Fruit fly (Drosophila melanogaster) whole organism: Measurements from ENCODE around the gene Hs6st.

Experiments
- CG8478 ChIP-seq: fragments of >200 bp; optimal IDR thresholded peaks from 2 replicates; lab custom pipeline; 2018; ENCODE audit warnings: inconsistent platforms
- Dll ChIP-seq: fragments of >200 bp; optimal IDR thresholded peaks from 2 replicates; lab custom pipeline; 2017
- EcR ChIP-seq, 2 experiments: fragments of >200 bp; optimal IDR thresholded peaks; 2 replicates each; lab custom pipeline; 2017; ENCODE audit warnings: missing biosample characterization in 2 of 2, missing genetic modification characterization in 2 of 2, missing genetic modification reagents in 2 of 2
- pan ChIP-seq: fragments of >200 bp; optimal IDR thresholded peaks from 2 replicates; lab custom pipeline; 2017
- psq ChIP-seq: fragments of >200 bp; optimal IDR thresholded peaks from 2 replicates; lab custom pipeline; 2017
- usp ChIP-seq: fragments of >200 bp; optimal IDR thresholded peaks from 2 replicates; lab custom pipeline; 2017; ENCODE audit warnings: missing biosample characterization, missing genetic modification characterization, mixed read lengths

Hs6st gene

DNA sequence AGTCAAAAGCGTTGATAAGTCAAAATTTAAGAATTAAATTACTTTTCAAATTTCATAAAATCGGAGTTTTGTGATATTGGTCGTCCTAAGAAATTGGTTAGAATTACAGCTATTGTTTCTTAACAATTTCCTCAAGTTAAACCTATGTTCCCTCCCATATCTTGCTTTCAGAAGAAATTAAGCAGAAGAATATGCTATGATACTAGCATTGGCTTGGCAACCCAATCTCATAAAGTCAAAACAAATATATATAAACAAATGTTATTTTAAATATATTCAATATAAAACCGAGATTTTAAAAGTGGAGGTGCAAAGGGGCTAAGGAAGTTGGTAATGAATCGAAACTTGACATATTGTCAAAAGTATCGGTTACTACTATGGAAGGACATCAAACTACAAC, 35.7 kb downstream of the Hs6st start, which contains the start of gene CG31213:
Gene CG31213, plus strand, starts transcription at position 301 of the 400 bp plus-strand sequence.
- TF ChIP-seq Dll (lab: Kevin White, UChicago) (no peak), CG8478 (no peak), psq (lab: Kevin White, UChicago) (no peak), pan (lab: Kevin White, UChicago) (no peak), usp (GFP tag; lab: Kevin White, UChicago) (no peak), EcR (GFP tag; optimal IDR thresholded peaks at IDR 0.05; lab: Kevin White, UChicago) (no peak)

DNA sequence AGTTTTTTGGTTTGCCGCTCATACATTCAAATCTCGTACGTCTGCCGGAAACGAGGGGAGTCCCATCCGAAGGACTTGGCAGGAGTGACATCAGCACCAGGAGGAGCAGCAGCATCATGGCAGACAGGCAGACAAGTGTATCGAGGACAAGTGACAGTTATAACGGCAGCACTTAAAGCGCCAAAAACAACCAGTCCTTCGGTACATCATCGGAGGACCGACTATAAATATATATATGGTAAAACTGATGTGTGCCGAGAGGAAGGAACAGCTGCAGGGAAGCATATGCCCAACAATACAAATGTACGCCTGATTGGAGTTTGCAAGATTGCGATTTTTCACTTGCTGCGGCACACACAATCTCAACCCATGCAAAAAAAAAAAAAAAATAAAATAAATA, 39.6 kb downstream of the Hs6st start:
- TF ChIP-seq usp (GFP tag; lab: Kevin White, UChicago) (no peak), psq (lab: Kevin White, UChicago) (no peak), CG8478 (no peak), Dll (lab: Kevin White, UChicago) (no peak), pan (lab: Kevin White, UChicago) (no peak), EcR (GFP tag; optimal IDR thresholded peaks at IDR 0.05; lab: Kevin White, UChicago) (no peak)

DNA sequence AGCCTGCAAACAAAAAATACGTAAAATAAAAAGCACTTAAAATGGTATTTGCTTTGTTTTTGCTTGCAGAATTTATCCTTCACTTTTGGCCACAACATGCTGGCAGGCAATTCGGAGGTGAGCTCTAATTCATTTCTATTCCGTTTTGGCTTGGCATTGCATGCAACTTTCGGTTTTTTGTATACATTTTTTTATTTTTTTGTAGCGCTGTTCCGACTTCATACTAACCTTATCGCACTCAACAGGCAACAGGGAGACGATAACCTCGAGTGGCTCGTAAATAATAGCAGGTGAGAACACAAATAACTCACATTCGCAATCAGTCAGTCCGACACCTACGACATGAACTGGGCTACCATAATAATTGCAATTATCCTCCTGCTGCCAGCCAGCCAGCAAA, 60.2 kb downstream of the Hs6st start, which contains the start of gene CG4783:
Gene CG4783, plus strand, starts transcription at position 301 of the 400 bp plus-strand sequence.
- no peak for TF ChIP-seq usp (GFP tag; lab: Kevin White, UChicago)
- TF ChIP-seq pan (lab: Kevin White, UChicago): no peak
- TF ChIP-seq Dll (lab: Kevin White, UChicago): no peak
- no peak for TF ChIP-seq psq (lab: Kevin White, UChicago)
- no peak for TF ChIP-seq CG8478
- TF ChIP-seq EcR (GFP tag; optimal IDR thresholded peaks at IDR 0.05; lab: Kevin White, UChicago): no peak

DNA sequence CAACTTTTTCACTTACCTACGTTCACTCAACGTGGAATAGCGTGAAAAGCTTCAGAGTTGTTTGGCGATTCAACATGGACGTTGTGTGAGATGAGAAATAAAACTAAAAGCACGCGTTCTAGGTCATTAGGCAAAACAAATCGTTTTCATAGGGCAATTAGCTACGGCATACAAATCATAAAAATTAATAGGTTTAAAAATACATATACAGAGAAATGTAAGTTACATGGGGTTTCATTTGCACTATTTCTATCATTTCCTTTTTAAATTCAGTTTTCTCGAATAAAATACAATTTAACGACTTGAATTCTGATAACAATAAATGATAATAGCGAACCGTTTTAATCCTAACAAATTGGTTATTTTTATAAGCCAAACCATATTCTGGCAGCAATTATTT, 66.0 kb downstream of the Hs6st start, which contains the start of gene CG46042:
Gene CG46042, minus strand, starts transcription at position 101 of the 400 bp plus-strand sequence.
- TF ChIP-seq pan (lab: Kevin White, UChicago): no peak
- no peak for TF ChIP-seq psq (lab: Kevin White, UChicago)
- TF ChIP-seq EcR (GFP tag; optimal IDR thresholded peaks at IDR 0.05; lab: Kevin White, UChicago): no peak
- TF ChIP-seq Dll (lab: Kevin White, UChicago): no peak
- no peak for TF ChIP-seq usp (GFP tag; lab: Kevin White, UChicago)
- TF ChIP-seq CG8478: no peak

DNA sequence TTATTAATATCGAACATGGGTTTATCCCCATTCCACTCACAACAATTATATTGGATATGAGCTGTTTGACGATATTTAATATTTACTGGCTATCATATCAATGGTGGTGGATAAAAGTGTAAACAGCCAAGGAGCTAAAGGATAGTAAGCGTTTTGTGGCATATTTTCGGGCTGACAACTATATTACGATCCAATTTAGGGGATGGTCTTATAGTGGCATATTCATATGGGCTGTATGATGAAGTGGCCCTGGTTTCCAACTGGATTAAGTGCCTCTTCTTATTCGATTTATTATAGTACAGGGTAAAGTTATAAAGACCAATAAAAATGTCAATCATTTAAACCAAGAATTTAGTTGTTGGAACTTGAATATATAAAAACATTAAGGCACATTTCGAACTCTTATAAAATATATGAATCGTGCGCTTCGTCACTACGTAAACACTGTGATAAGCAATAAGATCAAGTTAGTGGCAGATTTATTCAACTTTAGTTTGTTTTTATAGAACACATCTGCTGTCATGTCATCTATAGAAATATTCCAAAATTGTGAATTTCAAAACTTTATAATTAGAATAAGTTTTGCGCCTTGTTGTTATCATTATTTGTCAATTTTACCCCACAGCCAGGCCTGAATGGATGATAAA, 69.2 kb downstream of the Hs6st start:
- TF ChIP-seq pan (lab: Kevin White, UChicago) (no peak), psq (lab: Kevin White, UChicago) (no peak), EcR (GFP tag; optimal IDR thresholded peaks at IDR 0.05; lab: Kevin White, UChicago) (no peak), CG8478 (no peak), usp (GFP tag; lab: Kevin White, UChicago) (no peak), Dll (lab: Kevin White, UChicago) (no peak)

DNA sequence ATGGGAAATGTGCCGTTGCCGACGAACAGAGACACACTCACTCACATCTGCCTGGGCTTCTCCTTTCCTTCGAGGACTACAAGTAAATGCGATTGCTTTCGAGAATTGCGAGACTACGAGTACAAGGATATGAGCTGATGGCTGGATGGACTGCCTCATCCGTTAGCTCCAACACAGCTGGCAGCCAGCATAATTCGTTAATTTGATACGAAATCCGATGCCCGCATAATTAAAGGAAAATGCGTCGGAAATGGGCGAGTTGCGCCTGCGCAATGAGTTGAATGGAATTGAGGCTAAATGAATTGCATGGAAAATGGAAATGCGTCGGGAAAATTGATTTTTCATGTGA, 72.6 kb downstream of the Hs6st start:
- TF ChIP-seq EcR (GFP tag; optimal IDR thresholded peaks at IDR 0.05; lab: Kevin White, UChicago) (no peak), usp (GFP tag; lab: Kevin White, UChicago) (no peak), CG8478 (no peak), pan (lab: Kevin White, UChicago) (no peak), Dll (lab: Kevin White, UChicago) (no peak), psq (lab: Kevin White, UChicago) (no peak)

DNA sequence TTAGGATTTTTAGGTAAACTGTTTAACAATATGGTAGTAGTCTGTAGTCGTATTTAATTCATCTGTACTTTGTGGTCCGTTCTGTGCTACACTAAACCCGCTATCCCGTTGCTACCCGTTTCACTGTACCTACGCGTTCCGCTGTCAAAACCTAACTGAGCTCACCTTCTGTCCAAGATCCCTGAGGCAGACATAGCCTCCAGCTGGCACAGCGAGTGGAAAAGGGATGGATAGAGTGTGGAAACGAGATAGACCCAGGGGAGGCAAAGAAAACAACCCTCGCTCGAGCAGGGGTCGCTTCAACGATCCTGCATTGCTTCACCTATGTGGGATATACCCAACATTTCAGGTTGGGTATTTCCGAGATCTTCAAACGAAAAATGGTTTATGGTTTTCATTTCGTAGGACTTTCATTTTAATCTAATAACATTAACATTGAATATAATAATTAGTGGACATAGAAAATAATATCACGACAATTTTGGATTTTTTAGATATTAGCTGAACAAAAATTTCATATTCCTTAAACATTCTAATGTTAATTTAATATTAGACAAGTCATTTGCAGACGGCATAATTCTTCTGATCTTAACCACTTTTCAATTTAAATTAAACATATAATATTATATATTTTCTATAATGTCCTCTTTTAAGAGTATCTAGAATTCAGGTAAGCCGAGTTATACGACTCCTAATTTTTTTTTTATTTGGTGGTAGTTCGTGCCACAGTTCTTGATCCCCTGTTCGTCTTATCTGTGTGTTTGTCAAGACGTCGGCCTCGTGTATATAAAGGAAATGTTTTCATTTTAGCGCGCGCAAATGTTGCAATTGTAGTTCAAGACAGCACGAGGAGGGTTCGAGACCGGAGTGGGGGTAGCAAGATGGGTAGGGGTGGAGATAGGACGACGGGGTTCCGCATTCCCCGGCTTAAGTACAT, 73.2 kb downstream of the Hs6st start, which contains the start of gene mira:
Gene mira, minus strand, starts transcription at position 281 of the 937 bp plus-strand sequence.
- TF ChIP-seq EcR (GFP tag; optimal IDR thresholded peaks at IDR 0.05; lab: Kevin White, UChicago) (no peak), CG8478 (no peak), Dll (lab: Kevin White, UChicago) (no peak), pan (lab: Kevin White, UChicago) (no peak), usp (GFP tag; lab: Kevin White, UChicago) (no peak), psq (lab: Kevin White, UChicago) (no peak)

DNA sequence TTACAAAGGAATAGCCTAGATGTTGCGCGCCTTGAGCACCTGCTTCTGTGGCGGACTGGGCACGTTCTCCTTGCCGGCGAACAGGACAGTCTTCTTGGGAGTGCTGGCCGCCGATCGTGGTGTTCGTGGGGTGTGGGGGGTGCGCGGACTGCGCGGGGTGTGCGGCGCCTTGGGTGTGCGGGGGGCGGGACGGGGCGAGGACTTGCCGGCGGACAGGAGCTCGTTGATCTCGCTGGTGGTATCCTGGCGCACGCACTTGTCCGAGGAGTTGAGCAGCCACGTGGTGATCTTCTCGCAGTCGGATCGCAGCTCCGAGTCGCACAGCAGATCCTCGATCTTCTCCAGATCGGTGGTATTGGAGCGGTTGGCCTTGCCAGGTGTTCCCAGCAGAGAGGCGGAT, 76.1 kb downstream of the Hs6st start:
- no peak for TF ChIP-seq pan (lab: Kevin White, UChicago)
- no peak for TF ChIP-seq usp (GFP tag; lab: Kevin White, UChicago)

DNA sequence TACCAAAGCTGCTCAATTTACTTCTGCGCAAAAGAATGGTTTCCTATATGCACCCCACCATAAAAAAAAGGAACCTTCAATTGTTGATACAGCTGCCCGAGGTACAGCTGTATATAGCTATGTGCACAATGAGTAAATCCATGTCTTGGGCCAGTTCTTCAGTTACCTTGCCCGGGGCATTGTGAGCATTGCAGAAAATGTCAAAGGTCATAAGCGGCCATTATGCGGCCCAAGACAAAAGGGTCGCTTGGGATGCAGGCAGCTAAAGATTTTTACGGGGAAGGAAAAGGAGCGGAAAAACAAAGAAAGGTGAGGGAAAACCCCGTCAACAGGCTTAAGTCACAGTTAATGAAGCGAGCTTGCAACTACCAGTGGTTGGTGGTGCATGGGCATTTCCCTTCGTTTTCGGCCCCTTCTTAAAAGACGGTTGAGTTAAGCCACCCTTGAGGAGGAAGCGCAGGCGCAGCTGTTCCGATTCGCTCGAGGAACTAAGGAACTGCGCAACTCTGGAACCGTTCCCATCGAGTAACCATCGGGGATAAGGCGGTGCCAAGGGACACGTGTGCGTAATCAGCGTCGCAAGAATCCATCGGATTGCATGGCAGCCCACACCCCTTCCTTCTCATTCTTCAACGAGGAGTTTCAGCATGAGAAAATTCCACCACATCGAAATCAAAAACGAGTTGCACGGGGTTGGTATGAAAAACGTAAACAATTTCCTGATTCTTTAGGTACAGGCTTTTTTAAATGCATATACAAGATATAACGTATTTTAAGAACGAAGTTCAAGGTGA, 77.2 kb downstream of the Hs6st start:
- TF ChIP-seq CG8478 (no peak), usp (GFP tag; lab: Kevin White, UChicago) (no peak), EcR (GFP tag; optimal IDR thresholded peaks at IDR 0.05; lab: Kevin White, UChicago) (no peak), pan (lab: Kevin White, UChicago) (no peak), Dll (lab: Kevin White, UChicago) (no peak), psq (lab: Kevin White, UChicago) (no peak)

DNA sequence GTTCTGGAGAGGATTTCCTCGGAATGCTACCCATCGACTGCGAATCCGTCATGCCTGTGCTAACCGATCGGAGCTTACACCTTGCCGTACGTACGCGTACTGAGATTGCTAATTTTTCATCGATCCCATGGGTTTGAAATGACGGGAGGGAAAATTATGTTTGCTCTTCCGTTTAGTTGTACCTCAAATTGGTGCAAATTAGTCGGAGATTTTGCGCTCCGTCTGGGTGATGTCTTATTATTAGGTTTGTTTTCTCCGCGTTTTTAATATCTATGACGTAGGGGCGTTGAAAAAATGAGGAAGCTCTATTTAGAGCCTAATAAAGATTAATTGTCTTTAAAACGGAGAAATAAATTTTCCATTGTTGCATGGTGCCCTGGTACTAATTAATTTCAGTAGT, 79.8 kb downstream of the Hs6st start, which contains the start of gene CG4459:
Gene CG4459, minus strand, starts transcription at position 101 of the 400 bp plus-strand sequence.
- no peak for TF ChIP-seq CG8478
- TF ChIP-seq Dll (lab: Kevin White, UChicago): no peak
- TF ChIP-seq EcR (GFP tag; optimal IDR thresholded peaks at IDR 0.05; lab: Kevin White, UChicago): no peak
- no peak for TF ChIP-seq usp (GFP tag; lab: Kevin White, UChicago)
- TF ChIP-seq pan (lab: Kevin White, UChicago): no peak
- no peak for TF ChIP-seq psq (lab: Kevin White, UChicago)
